Worm (Caenorhabditis elegans) whole organism, young adult: ENCODE results near the gene str-15.

Experiments used
- Y53F4B.3 ChIP-seq: fragments of 200-800 bp; sonication (Bioruptor generic); IDR thresholded peaks from 2 replicates; pipeline ENCODE4 v1.3.6; 2022; ENCODE audit warnings: missing genetic modification reagents, missing genetic modification characterization, missing compliant biosample characterization
- ama-1 ChIP-seq, 3 experiments: fragments of 150-350 bp in 1 of 3; sonication (generic microtip) in 2 of 3; optimal IDR thresholded peaks; 2 replicates each; lab custom pipeline; 2014 to 2018; ENCODE audit warnings: missing biosample characterization in 2 of 3, missing genetic modification characterization in 2 of 3, missing genetic modification reagents in 2 of 3
- die-1 ChIP-seq: sonication (generic microtip); optimal IDR thresholded peaks from 2 replicates; lab custom pipeline; 2016; ENCODE audit warnings: missing genotype, mild to moderate bottlenecking, missing genetic modification characterization, missing compliant biosample characterization
- let-526 ChIP-seq: fragments of 200-800 bp; sonication (Bioruptor generic); IDR thresholded peaks from 2 replicates; pipeline ENCODE4 v1.3.6; 2022; ENCODE audit warnings: missing genetic modification reagents, missing genetic modification characterization, missing compliant biosample characterization
- lsl-1 ChIP-seq: fragments of 200-800 bp; sonication (Bioruptor generic); optimal IDR thresholded peaks from 2 replicates; lab custom pipeline; 2018; ENCODE audit warnings: mild to moderate bottlenecking, missing genetic modification characterization, moderate library complexity, missing compliant biosample characterization
- mes-4 ChIP-seq: sonication (generic microtip); optimal IDR thresholded peaks from 2 replicates; lab custom pipeline; 2016; ENCODE audit warnings: missing genotype, missing genetic modification characterization, missing compliant biosample characterization
- nfya-1 ChIP-seq: sonication (generic microtip); optimal IDR thresholded peaks from 2 replicates; lab custom pipeline; 2017; ENCODE audit warnings: antibody characterized with exemption, missing compliant biosample characterization, missing genetic modification characterization, borderline replicate concordance; ENCODE audit not compliant: insufficient read depth
- nfya-2 ChIP-seq: fragments of 200-800 bp; sonication (Bioruptor generic); IDR thresholded peaks from 2 replicates; pipeline ENCODE4 v1.3.6; 2022; ENCODE audit warnings: missing genetic modification reagents, missing genetic modification characterization, missing compliant biosample characterization
- nhr-120 ChIP-seq: fragments of 200-800 bp; sonication (Bioruptor generic); IDR thresholded peaks from 2 replicates; pipeline ENCODE4 v1.3.6; 2022; ENCODE audit warnings: missing genetic modification characterization, missing compliant biosample characterization
- snpc-1.1 ChIP-seq: sonication (generic microtip); optimal IDR thresholded peaks from 2 replicates; lab custom pipeline; 2017; ENCODE audit warnings: missing genetic modification characterization, mild to moderate bottlenecking, missing compliant biosample characterization, antibody characterized with exemption, moderate library complexity, missing genotype, missing genetic modification reagents; ENCODE audit not compliant: insufficient read depth
- unc-62 ChIP-seq: fragments of 150-350 bp; optimal IDR thresholded peaks from 2 replicates; lab custom pipeline; 2014; ENCODE audit warnings: missing biosample characterization, missing genetic modification reagents, missing genetic modification characterization

- TF ChIP-seq ama-1 (optimal IDR thresholded peaks at IDR 0.05; lab: Kevin White, UChicago) (no peak), ama-1 (GFP tag; optimal IDR thresholded peaks at IDR 0.05; lab: Kevin White, UChicago) (no peak), mes-4 (tag; lab: Kevin White, UChicago) (no peak), let-526 (GFP tag; lab: Robert Waterston, UW) (no peak), nfya-1 (no peak), snpc-1.1 (no peak), nhr-120 (no peak), Y53F4B.3 (no peak), die-1 (tag; lab: Kevin White, UChicago) (no peak), lsl-1 (GFP tag; lab: Kevin White, UChicago) (no peak), nfya-2 (GFP tag; lab: Robert Waterston, UW) (no peak), unc-62 (GFP tag; lab: Kevin White, UChicago) (no peak)
Measured at ce11 chrV:16447735-16448134, 10.9 kb downstream of the str-15 start, which contains the start of gene T08G3.13.
